Worm (Caenorhabditis elegans) whole organism, late embryonic: Measurements from ENCODE around the gene T28C6.3.

Source experiments
- C08G9.2 ChIP-seq: sonication (generic microtip); optimal IDR thresholded peaks from 2 replicates; lab custom pipeline; 2016; ENCODE audit warnings: mild to moderate bottlenecking, missing genetic modification characterization, moderate library complexity, missing compliant biosample characterization
- ceh-48 ChIP-seq: sonication (generic microtip); optimal IDR thresholded peaks from 2 replicates; lab custom pipeline; 2016; ENCODE audit warnings: missing genetic modification characterization, inconsistent platforms, missing compliant biosample characterization
- che-1 ChIP-seq: sonication (generic microtip); optimal IDR thresholded peaks from 2 replicates; lab custom pipeline; 2016; ENCODE audit warnings: mild to moderate bottlenecking, missing genetic modification characterization, missing compliant biosample characterization
- dve-1 ChIP-seq: sonication (generic microtip); optimal IDR thresholded peaks from 2 replicates; lab custom pipeline; 2017; ENCODE audit warnings: antibody characterized with exemption, mild to moderate bottlenecking, missing genetic modification characterization, missing compliant biosample characterization
- fkh-10 ChIP-seq: fragments of 150-350 bp; optimal IDR thresholded peaks from 2 replicates; lab custom pipeline; 2014; ENCODE audit warnings: missing biosample characterization, missing genetic modification reagents, missing genetic modification characterization
- hlh-15 ChIP-seq: sonication (generic microtip); optimal IDR thresholded peaks from 2 replicates; lab custom pipeline; 2016; ENCODE audit warnings: missing genetic modification characterization, missing compliant biosample characterization
- pha-4 ChIP-seq: fragments of 150-350 bp; optimal IDR thresholded peaks from 2 replicates; lab custom pipeline; 2018; ENCODE audit warnings: missing biosample characterization, missing genetic modification reagents, missing genetic modification characterization

- TF ChIP-seq pha-4 (no peak), fkh-10 (GFP tag; lab: Kevin White, UChicago) (no peak), hlh-15 (tag; lab: Kevin White, UChicago) (no peak), dve-1 (tag; lab: Kevin White, UChicago) (no peak), che-1 (tag; lab: Kevin White, UChicago) (no peak), ceh-48 (tag; lab: Kevin White, UChicago) (no peak), C08G9.2 (no peak)
Measured at ce11 chrIV:8844457-8844856, 24.3 kb downstream of the T28C6.3 start, which contains the start of gene T11B7.2.
